Fruit fly (Drosophila melanogaster): Measurements from ENCODE around the gene kud.

dm6 chr3L:16890650-16891336 lies 46.0 kb upstream of the kud start:
- TF ChIP-seq CTCF (optimal IDR thresholded peaks at IDR 0.05): no peak
- TF ChIP-seq CG8478 (optimal IDR thresholded peaks at IDR 0.05): no peak

All from S2 (cell line).